Fruit fly (Drosophila melanogaster): ENCODE data around the gene Sk1.

Sk1 gene

DNA sequence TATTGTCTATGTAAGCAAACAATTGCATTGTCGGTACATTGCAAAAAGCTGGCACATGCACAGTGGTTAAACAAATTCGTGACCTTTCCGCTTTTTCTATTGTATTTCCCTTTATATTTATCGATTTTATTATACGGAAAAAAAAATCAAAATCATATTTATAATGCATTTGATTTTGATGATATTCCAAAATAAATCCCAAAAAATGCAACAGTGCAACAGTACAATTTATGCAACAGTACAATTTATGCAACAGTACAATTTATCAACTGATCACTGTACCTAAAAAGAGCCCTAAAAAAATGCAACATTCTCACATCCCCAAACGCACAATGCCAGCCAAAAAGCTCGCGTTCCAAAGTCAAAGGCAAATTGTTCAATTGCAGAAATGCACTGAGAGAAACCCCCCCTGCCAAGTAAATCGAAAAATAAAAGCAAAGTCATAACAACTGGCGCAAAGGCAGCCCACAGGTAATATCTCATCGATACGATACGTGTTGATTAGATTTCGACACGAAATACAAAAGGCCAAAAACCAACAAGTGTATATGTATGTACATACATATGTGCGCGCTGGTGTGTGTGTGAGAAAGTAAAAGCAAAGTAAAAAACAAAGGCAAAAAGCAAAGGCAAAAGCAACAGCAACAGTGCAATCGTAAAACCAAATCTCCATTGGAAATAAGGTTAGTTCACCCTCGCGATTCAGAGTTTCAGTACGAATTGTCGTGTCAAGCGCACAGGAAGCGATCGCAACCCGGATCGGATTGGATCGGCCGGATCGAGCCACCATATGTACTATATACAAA, at the start of gene Sk1:
TSS of gene Sk1 (plus strand) at position 711 of the 806 bp plus-strand sequence.
- TF ChIP-seq Sin3A (optimal IDR thresholded peaks at IDR 0.05) (no peak), ttk (optimal IDR thresholded peaks at IDR 0.05) (no peak), Myc (optimal IDR thresholded peaks at IDR 0.05) (no peak), h (optimal IDR thresholded peaks at IDR 0.05) (no peak), insv (optimal IDR thresholded peaks at IDR 0.05) (no peak), psq (optimal IDR thresholded peaks at IDR 0.05) (no peak)

DNA sequence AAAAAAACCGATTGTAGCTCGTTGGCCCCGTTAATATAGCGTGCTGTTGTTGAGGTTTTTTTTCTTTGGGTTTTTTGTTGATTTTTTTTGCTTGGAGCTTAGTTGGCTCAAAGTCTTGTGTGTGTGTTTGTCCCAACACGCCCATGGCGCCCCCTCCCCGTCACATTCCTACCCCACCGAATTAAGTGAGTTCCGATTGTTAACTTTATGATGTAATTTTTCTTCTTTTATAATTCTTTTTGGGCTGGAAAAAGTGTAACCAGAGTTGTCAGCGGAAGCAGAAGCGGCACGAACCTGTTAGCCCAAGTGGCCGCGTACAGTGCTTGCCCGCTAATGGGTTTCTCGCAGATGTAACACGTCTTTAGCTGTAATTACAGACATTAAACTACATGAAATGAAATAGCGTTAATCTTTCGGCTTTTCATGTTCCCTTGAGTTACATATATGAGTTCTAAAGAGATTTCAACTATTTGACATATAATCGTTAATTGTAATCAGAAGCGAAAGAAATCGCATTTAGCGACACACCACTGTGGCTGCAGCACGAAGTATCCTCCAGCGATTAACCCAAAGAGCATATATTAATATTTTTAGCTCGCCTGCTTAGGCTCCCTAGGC, 49.2 kb upstream of the Sk1 start:
- TF ChIP-seq ttk (optimal IDR thresholded peaks at IDR 0.05): no peak
- TF ChIP-seq h (optimal IDR thresholded peaks at IDR 0.05): no peak
- TF ChIP-seq insv (optimal IDR thresholded peaks at IDR 0.05): no peak
- TF ChIP-seq psq (optimal IDR thresholded peaks at IDR 0.05): no peak
- no peak for TF ChIP-seq Sin3A (optimal IDR thresholded peaks at IDR 0.05)
- TF ChIP-seq Myc (optimal IDR thresholded peaks at IDR 0.05): no peak

DNA sequence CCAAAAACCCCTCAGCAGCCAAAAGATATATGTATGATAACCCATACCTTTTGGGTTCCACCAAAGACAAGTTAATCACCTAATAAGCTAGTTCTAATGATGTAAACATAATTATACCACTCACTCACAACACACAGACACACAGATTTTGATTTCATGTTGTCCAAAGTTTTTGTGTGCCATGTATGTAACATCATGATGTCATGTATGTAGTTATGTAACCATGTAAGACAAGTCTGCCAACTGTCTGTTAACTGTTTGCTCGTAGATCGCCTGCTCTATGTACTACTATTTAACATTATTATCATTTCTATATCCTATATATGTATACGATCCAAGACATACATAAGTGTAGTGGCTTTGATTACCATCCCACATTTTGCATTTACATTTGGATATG, 38.1 kb upstream of the Sk1 start:
- TF ChIP-seq h (optimal IDR thresholded peaks at IDR 0.05) (no peak), Sin3A (optimal IDR thresholded peaks at IDR 0.05) (no peak), insv (optimal IDR thresholded peaks at IDR 0.05) (no peak), ttk (optimal IDR thresholded peaks at IDR 0.05) (no peak), Myc (optimal IDR thresholded peaks at IDR 0.05) (no peak), psq (optimal IDR thresholded peaks at IDR 0.05) (no peak)

DNA sequence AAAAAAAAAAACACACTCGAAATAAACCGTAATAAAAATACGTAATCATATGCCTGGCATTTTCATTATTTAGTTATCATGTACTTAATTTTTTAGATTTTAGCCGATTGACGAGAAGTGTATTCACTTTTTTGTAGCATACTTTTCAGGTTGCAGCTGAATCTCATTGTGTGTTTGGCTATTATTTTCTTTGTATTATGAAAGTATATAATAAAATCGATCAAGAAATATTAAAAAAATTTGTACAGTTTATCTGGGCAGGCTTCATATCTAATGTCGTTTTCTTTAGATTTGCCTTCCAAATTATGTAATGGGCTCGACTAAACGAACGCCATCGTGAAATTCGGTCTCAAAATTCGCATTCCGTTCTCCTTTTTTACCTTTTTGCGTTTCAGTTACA, 32.7 kb upstream of the Sk1 start, which contains the start of gene CG15196:
TSS of gene CG15196 (plus strand) at position 301 of the 400 bp plus-strand sequence.
- TF ChIP-seq h (optimal IDR thresholded peaks at IDR 0.05) (no peak), psq (optimal IDR thresholded peaks at IDR 0.05) (no peak), ttk (optimal IDR thresholded peaks at IDR 0.05) (no peak), insv (optimal IDR thresholded peaks at IDR 0.05) (no peak)

DNA sequence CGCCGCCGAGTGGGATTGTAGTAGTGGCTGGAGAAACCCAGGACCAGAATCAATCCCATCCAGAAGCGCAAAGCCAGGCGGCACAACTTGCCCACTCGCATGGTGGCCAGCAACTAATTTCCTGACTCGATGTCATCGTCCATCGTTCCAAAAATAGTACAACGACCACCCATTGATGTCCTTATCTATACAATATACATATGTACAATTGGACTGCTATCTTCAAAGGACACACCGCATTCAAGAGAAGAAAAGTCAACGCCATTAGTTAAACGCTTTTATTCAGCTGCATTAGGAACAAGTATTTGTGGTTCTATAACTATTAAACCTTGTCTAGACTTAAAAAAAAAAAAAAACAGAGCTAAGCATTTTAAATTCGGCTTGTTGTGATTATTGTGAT, 29.2 kb upstream of the Sk1 start, which contains the start of gene Gr10b:
TSS of gene Gr10b (minus strand) at position 101 of the 400 bp plus-strand sequence.
- no peak for TF ChIP-seq h (optimal IDR thresholded peaks at IDR 0.05)
- TF ChIP-seq ttk (optimal IDR thresholded peaks at IDR 0.05): no peak
- TF ChIP-seq insv (optimal IDR thresholded peaks at IDR 0.05): no peak
- no peak for TF ChIP-seq psq (optimal IDR thresholded peaks at IDR 0.05)
- TF ChIP-seq Sin3A (optimal IDR thresholded peaks at IDR 0.05): no peak
- no peak for TF ChIP-seq Myc (optimal IDR thresholded peaks at IDR 0.05)

DNA sequence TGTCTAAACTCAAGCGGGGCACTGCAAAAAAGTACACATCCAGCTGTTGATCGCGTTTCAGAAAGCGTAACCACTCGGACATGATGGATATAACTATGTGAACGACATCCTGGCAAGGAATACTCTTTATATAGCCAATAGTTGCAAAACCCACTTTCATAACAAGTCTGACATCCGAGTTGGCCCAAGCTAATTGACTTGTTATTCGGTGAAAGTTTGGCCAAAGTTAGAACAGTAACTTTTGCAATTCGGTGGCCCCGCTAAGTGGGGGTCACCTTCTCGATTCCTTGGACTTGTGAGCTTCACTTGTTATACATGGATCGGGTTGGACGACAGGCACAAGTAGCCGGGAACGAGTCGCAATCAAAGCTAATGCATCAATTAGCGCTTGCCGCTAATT, 25.0 kb upstream of the Sk1 start, which contains the start of the genes Gr10a and Or10a:
TSS of gene Gr10a (minus strand) at position 101 of the 400 bp plus-strand sequence.
TSS of gene Or10a (minus strand) at position 101 of the 400 bp plus-strand sequence.
- TF ChIP-seq insv (optimal IDR thresholded peaks at IDR 0.05): no peak
- no peak for TF ChIP-seq Sin3A (optimal IDR thresholded peaks at IDR 0.05)
- no peak for TF ChIP-seq Myc (optimal IDR thresholded peaks at IDR 0.05)
- TF ChIP-seq psq (optimal IDR thresholded peaks at IDR 0.05): no peak
- no peak for TF ChIP-seq ttk (optimal IDR thresholded peaks at IDR 0.05)
- no peak for TF ChIP-seq h (optimal IDR thresholded peaks at IDR 0.05)

DNA sequence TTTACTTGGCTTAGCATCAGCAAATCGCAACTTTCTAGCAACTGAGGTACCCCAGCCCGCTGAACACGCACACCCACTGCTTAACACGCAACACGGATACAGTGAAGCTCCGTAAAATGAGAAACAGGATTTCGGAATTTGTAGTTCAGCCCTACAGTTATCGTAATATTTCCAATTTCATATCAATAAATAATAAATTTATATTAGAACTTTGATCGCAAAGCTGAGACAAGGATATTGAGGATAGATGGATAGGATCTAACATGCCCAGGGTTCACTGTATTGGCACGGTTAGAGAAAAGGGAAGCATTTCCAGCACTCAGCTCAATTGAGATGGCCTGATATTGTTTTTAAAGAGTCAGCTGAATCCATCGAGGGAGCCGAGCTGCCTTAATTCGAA, 23.1 kb upstream of the Sk1 start:
- TF ChIP-seq Myc (optimal IDR thresholded peaks at IDR 0.05) (no peak), psq (optimal IDR thresholded peaks at IDR 0.05) (no peak), ttk (optimal IDR thresholded peaks at IDR 0.05) (no peak), h (optimal IDR thresholded peaks at IDR 0.05) (no peak), insv (optimal IDR thresholded peaks at IDR 0.05) (no peak), Sin3A (optimal IDR thresholded peaks at IDR 0.05) (no peak)

DNA sequence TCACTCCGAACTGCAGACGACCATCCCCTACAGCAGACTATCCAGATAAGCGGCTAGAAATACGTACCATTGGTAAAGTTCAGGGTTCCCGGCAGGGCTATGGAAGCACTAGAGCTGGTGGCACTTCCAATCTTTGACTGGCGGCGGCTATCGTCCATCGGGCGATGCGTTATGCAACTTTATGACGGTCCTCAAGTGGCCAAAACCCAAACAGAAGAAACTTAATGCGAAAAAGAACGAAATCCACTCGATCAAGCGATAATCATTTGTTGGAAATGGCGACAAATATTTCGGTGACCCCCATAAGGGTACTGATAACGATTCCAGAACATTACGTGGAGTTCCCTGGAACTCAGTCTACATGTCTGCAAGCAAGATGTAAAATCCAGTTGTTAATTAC, 22.4 kb upstream of the Sk1 start:
- no peak for TF ChIP-seq insv (optimal IDR thresholded peaks at IDR 0.05)
- TF ChIP-seq h (optimal IDR thresholded peaks at IDR 0.05): no peak
- no peak for TF ChIP-seq Myc (optimal IDR thresholded peaks at IDR 0.05)
- TF ChIP-seq Sin3A (optimal IDR thresholded peaks at IDR 0.05): no peak
- TF ChIP-seq psq (optimal IDR thresholded peaks at IDR 0.05): no peak
- no peak for TF ChIP-seq ttk (optimal IDR thresholded peaks at IDR 0.05)

DNA sequence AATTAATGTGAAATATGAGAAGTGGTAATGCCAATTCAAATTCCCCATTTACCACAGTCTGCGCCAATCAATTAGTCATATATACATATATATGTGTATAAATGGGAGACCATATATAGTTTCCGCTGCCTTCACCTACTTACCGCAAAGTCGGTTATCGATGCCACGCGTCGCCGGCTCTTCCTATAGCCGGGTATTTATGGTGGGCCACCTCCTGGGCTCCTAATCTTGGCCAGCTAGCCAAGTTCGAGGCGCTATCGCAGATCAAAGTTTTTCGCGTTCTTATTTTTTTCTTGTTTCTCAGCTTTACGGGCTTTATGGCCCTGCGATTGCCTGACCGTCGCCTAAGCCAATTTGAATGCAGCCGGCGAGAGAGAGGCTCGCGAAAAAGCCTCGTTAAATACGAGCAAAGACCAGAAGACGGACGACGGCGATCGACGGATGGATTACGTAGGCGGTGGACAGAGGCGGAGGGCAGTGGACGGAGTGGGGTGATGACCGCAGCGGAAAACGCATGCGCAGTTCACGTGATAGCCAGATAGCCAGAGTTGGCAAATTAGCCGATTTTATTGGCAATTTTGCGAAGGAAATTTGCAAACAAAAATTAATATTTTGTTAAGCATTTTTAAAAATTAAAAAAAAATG, 21.5 kb upstream of the Sk1 start:
- no peak for TF ChIP-seq psq (optimal IDR thresholded peaks at IDR 0.05)
- TF ChIP-seq insv (optimal IDR thresholded peaks at IDR 0.05): no peak
- no peak for TF ChIP-seq Myc (optimal IDR thresholded peaks at IDR 0.05)
- no peak for TF ChIP-seq h (optimal IDR thresholded peaks at IDR 0.05)

DNA sequence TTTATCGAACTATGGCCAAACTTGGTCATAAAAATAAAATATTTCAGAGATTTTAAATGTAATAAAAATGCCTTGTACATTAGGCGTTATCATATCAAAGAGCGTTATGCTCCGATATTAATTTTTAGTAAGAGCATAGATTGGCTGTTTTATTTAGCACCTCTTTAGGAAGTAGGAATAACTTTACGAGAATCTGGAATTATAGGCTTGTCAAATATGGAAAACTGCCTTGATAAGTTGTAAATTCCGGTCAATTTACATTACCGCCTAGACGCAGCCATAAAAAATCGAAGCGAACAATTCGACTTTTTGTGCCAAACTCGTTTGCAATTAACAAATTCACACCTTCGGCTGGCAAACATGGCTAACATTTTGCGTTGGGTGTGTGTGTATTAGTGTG, 20.3 kb upstream of the Sk1 start:
- TF ChIP-seq Sin3A (optimal IDR thresholded peaks at IDR 0.05) (no peak), ttk (optimal IDR thresholded peaks at IDR 0.05) (no peak), h (optimal IDR thresholded peaks at IDR 0.05) (no peak), insv (optimal IDR thresholded peaks at IDR 0.05) (no peak), psq (optimal IDR thresholded peaks at IDR 0.05) (no peak), Myc (optimal IDR thresholded peaks at IDR 0.05) (no peak)

DNA sequence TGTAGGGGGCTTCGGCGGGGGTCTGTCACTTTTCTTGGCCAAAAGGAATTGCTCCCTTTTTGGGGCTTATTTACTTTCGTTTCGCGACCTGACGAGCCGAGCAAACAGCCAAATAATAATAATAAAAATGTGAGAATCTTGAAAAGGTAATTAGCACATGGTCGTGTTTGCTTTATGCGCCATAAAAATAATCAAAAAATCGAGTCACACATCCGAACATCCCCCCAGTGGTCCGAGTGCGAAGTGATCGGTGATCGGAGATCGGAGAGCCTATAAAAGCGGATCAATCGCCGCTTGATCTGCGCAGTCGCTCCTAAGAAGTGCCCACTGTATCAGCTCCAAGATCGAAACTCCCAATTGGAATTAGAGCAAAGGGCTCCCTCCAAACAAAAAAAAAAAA, 19.8 kb upstream of the Sk1 start, which contains the start of gene Gs2:
TSS of gene Gs2 (plus strand) at position 301 of the 400 bp plus-strand sequence.
- TF ChIP-seq Sin3A (optimal IDR thresholded peaks at IDR 0.05) (no peak), ttk (optimal IDR thresholded peaks at IDR 0.05) (no peak), psq (optimal IDR thresholded peaks at IDR 0.05) (no peak)

DNA sequence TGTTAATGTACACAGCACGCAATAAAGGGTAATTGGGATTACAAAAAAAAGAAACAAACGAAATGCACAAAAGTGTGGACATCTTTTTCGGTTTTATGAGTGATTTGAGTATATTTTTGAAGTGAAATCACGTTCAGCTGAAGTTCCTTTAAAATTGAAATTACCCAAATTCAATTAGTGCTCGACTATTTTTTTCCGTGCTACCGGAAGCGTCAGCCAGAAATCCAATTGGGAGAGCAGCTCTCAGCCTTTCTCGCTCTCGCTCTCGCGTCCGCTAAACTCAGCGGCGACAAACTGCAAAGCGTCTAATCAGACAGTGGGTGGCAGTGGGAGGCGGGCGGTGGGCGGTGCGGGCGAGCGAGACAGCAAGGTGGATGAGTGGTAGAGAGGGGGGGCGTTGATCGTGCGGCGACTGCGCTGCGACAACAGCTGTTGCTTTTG, 19.0 kb upstream of the Sk1 start:
- TF ChIP-seq ttk (optimal IDR thresholded peaks at IDR 0.05): no peak
- TF ChIP-seq h (optimal IDR thresholded peaks at IDR 0.05): no peak
- no peak for TF ChIP-seq Myc (optimal IDR thresholded peaks at IDR 0.05)
- TF ChIP-seq Sin3A (optimal IDR thresholded peaks at IDR 0.05): no peak
- no peak for TF ChIP-seq insv (optimal IDR thresholded peaks at IDR 0.05)
- TF ChIP-seq psq (optimal IDR thresholded peaks at IDR 0.05): no peak

Data from Kc167 (cell line).